Worm (Caenorhabditis elegans): Measurements from ENCODE around the gene ZK596.2.

ce11 chrIV:10919770-10920169, 10.7 kb upstream of the ZK596.2 start, which contains the start of gene rbr-2:
- no peak for TF ChIP-seq lin-35 (GFP tag; optimal IDR thresholded peaks at IDR 0.05)
- no peak for TF ChIP-seq aly-2 (tag; optimal IDR thresholded peaks at IDR 0.05)
- no peak for TF ChIP-seq ceh-82 (tag; optimal IDR thresholded peaks at IDR 0.05)
- TF ChIP-seq Y116A8C.19 (tag; optimal IDR thresholded peaks at IDR 0.05; ENCODE audit: borderline replicate concordance), result no peak
- TF ChIP-seq lin-39 (tag; optimal IDR thresholded peaks at IDR 0.05), result no peak
- no peak for TF ChIP-seq C04F5.9 (tag; optimal IDR thresholded peaks at IDR 0.05)
